Worm (Caenorhabditis elegans) whole organism, L3 larva: Measurements from ENCODE around the gene snrp-3.

Source experiments
- R02D3.7 ChIP-seq: fragments of 150-350 bp; optimal IDR thresholded peaks from 2 replicates; lab custom pipeline; 2014; ENCODE audit warnings: missing biosample characterization, missing genetic modification characterization
- ZK546.5 ChIP-seq: sonication (generic microtip); optimal IDR thresholded peaks from 2 replicates; lab custom pipeline; 2017; ENCODE audit warnings: missing biosample characterization, missing genetic modification characterization
- aly-2 ChIP-seq: fragments of 150-350 bp; optimal IDR thresholded peaks from 2 replicates; lab custom pipeline; 2014; ENCODE audit warnings: missing biosample characterization, missing genetic modification characterization
- ama-1 ChIP-seq: fragments of 150-350 bp; optimal IDR thresholded peaks from 2 replicates; lab custom pipeline; 2018
- ceh-16 ChIP-seq: sonication (generic microtip); optimal IDR thresholded peaks from 2 replicates; lab custom pipeline; 2017; ENCODE audit warnings: missing biosample characterization, missing genetic modification characterization
- ceh-28 ChIP-seq: fragments of 150-350 bp; optimal IDR thresholded peaks from 2 replicates; lab custom pipeline; 2014; ENCODE audit warnings: missing biosample characterization, missing genetic modification reagents, missing genetic modification characterization
- ceh-82 ChIP-seq: fragments of 150-350 bp; optimal IDR thresholded peaks from 2 replicates; lab custom pipeline; 2014; ENCODE audit warnings: missing biosample characterization, missing genetic modification characterization
- ceh-9 ChIP-seq: sonication (generic microtip); optimal IDR thresholded peaks from 2 replicates; lab custom pipeline; 2018; ENCODE audit warnings: missing biosample characterization, missing genetic modification characterization
- daf-12 ChIP-seq: fragments of 150-350 bp; optimal IDR thresholded peaks from 2 replicates; lab custom pipeline; 2014; ENCODE audit warnings: missing biosample characterization, missing genetic modification reagents, missing genetic modification characterization
- egl-27 ChIP-seq: sonication (generic microtip); optimal IDR thresholded peaks from 4 replicates; lab custom pipeline; 2017; ENCODE audit warnings: missing biosample characterization, missing genetic modification reagents, missing genetic modification characterization
- egl-5 ChIP-seq: fragments of 150-350 bp; optimal IDR thresholded peaks from 2 replicates; lab custom pipeline; 2017; ENCODE audit warnings: missing biosample characterization, missing genetic modification reagents, missing genetic modification characterization, inconsistent platforms
- elt-1 ChIP-seq: fragments of 150-350 bp; optimal IDR thresholded peaks from 2 replicates; lab custom pipeline; 2014; ENCODE audit warnings: missing biosample characterization, missing genetic modification characterization
- elt-2 ChIP-seq: sonication (generic microtip); optimal IDR thresholded peaks from 2 replicates; lab custom pipeline; 2016; ENCODE audit warnings: missing genetic modification reagents, mild to moderate bottlenecking, missing genetic modification characterization, missing compliant biosample characterization
- elt-3 ChIP-seq, 3 experiments: fragments of 150-350 bp in 1 of 3; sonication (generic microtip) in 2 of 3; optimal IDR thresholded peaks; 2 replicates in 2 of 3; 4 replicates in 1 of 3; lab custom pipeline; 2014 to 2017; ENCODE audit warnings: missing biosample characterization in 3 of 3, missing genetic modification characterization in 3 of 3
- eor-1 ChIP-seq, 2 experiments: fragments of 150-350 bp; optimal IDR thresholded peaks; 2 replicates each; lab custom pipeline; 2014 to 2018; ENCODE audit warnings: missing biosample characterization in 2 of 2, missing genetic modification characterization in 2 of 2
- fkh-10 ChIP-seq: sonication (generic microtip); optimal IDR thresholded peaks from 2 replicates; lab custom pipeline; 2017; ENCODE audit warnings: missing biosample characterization, missing genetic modification reagents, missing genetic modification characterization
- fkh-2 ChIP-seq: fragments of 150-350 bp; optimal IDR thresholded peaks from 2 replicates; lab custom pipeline; 2014; ENCODE audit warnings: missing biosample characterization, missing genetic modification reagents, missing genetic modification characterization
- fos-1 ChIP-seq: fragments of 150-350 bp; optimal IDR thresholded peaks from 2 replicates; lab custom pipeline; 2014; ENCODE audit warnings: missing biosample characterization, missing genetic modification characterization
- hmg-11 ChIP-seq: sonication (generic microtip); optimal IDR thresholded peaks from 2 replicates; lab custom pipeline; 2016; ENCODE audit warnings: missing genetic modification characterization, missing compliant biosample characterization
- jun-1 ChIP-seq: fragments of 150-350 bp; optimal IDR thresholded peaks from 2 replicates; lab custom pipeline; 2014; ENCODE audit warnings: missing biosample characterization, missing genetic modification reagents, missing genetic modification characterization
- lin-15B ChIP-seq: fragments of 150-350 bp; optimal IDR thresholded peaks from 2 replicates; lab custom pipeline; 2014; ENCODE audit warnings: missing biosample characterization, missing genetic modification characterization
- lin-39 ChIP-seq: fragments of 150-350 bp; optimal IDR thresholded peaks from 2 replicates; lab custom pipeline; 2018; ENCODE audit warnings: missing biosample characterization, missing genetic modification reagents, missing genetic modification characterization
- lsy-12 ChIP-seq: sonication (generic microtip); optimal IDR thresholded peaks from 2 replicates; lab custom pipeline; 2016; ENCODE audit warnings: mild to moderate bottlenecking, missing genetic modification characterization, missing compliant biosample characterization
- mdl-1 ChIP-seq: fragments of 150-350 bp; optimal IDR thresholded peaks from 2 replicates; lab custom pipeline; 2014; ENCODE audit warnings: missing biosample characterization, missing genetic modification characterization
- mml-1 ChIP-seq: fragments of 150-350 bp; sonication (generic microtip); optimal IDR thresholded peaks from 3 replicates; lab custom pipeline; 2014; ENCODE audit warnings: missing biosample characterization, missing genetic modification characterization
- nfya-1 ChIP-seq: sonication (generic microtip); optimal IDR thresholded peaks from 2 replicates; lab custom pipeline; 2017; ENCODE audit warnings: missing genetic modification characterization, mild to moderate bottlenecking, missing compliant biosample characterization, antibody characterized with exemption, moderate library complexity; ENCODE audit not compliant: insufficient read depth
- nhr-11 ChIP-seq: fragments of 150-350 bp; optimal IDR thresholded peaks from 2 replicates; lab custom pipeline; 2014; ENCODE audit warnings: missing biosample characterization, missing genetic modification characterization
- nhr-12 ChIP-seq: fragments of 150-350 bp; optimal IDR thresholded peaks from 2 replicates; lab custom pipeline; 2014; ENCODE audit warnings: missing biosample characterization, missing genetic modification characterization
- nhr-23 ChIP-seq: fragments of 150-350 bp; optimal IDR thresholded peaks from 2 replicates; lab custom pipeline; 2014; ENCODE audit warnings: missing biosample characterization, missing genetic modification reagents, missing genetic modification characterization
- nhr-237 ChIP-seq: fragments of 150-350 bp; optimal IDR thresholded peaks from 2 replicates; lab custom pipeline; 2014; ENCODE audit warnings: missing biosample characterization, missing genetic modification characterization
- nhr-25 ChIP-seq: sonication (generic microtip); optimal IDR thresholded peaks from 2 replicates; lab custom pipeline; 2017; ENCODE audit warnings: missing biosample characterization, missing genetic modification characterization
- nhr-28 ChIP-seq: fragments of 150-350 bp; optimal IDR thresholded peaks from 2 replicates; lab custom pipeline; 2014; ENCODE audit warnings: missing biosample characterization, missing genetic modification characterization
- nhr-43 ChIP-seq: sonication (generic microtip); optimal IDR thresholded peaks from 2 replicates; lab custom pipeline; 2016; ENCODE audit warnings: mild to moderate bottlenecking, missing genetic modification characterization, missing compliant biosample characterization; ENCODE audit not compliant: poor library complexity, severe bottlenecking
- nhr-67 ChIP-seq: fragments of 150-350 bp; optimal IDR thresholded peaks from 2 replicates; lab custom pipeline; 2014; ENCODE audit warnings: missing biosample characterization, missing genetic modification characterization
- nhr-76 ChIP-seq: fragments of 150-350 bp; sonication (generic microtip); optimal IDR thresholded peaks from 5 replicates; lab custom pipeline; 2014; ENCODE audit warnings: missing biosample characterization, missing genetic modification characterization
- nhr-77 ChIP-seq: fragments of 150-350 bp; optimal IDR thresholded peaks from 2 replicates; lab custom pipeline; 2014; ENCODE audit warnings: missing biosample characterization, missing genetic modification characterization
- pha-4 ChIP-seq: fragments of 150-350 bp; optimal IDR thresholded peaks from 2 replicates; lab custom pipeline; 2014; ENCODE audit warnings: missing biosample characterization, missing genetic modification reagents, missing genetic modification characterization
- pqm-1 ChIP-seq: fragments of 150-350 bp; optimal IDR thresholded peaks from 2 replicates; lab custom pipeline; 2017; ENCODE audit warnings: missing biosample characterization, missing genetic modification characterization, inconsistent platforms
- sea-2 ChIP-seq: fragments of 150-350 bp; sonication (generic microtip); optimal IDR thresholded peaks from 4 replicates; lab custom pipeline; 2014; ENCODE audit warnings: missing biosample characterization, missing genetic modification reagents, missing genetic modification characterization
- skn-1 ChIP-seq: fragments of 150-350 bp; optimal IDR thresholded peaks from 2 replicates; lab custom pipeline; 2014; ENCODE audit warnings: missing biosample characterization, missing genetic modification characterization
- snpc-4 ChIP-seq: fragments of 150-350 bp; optimal IDR thresholded peaks from 2 replicates; lab custom pipeline; 2014; ENCODE audit warnings: missing biosample characterization, missing genetic modification characterization
- tbx-2 ChIP-seq: sonication (generic microtip); optimal IDR thresholded peaks from 2 replicates; lab custom pipeline; 2016; ENCODE audit warnings: mild to moderate bottlenecking, missing genetic modification characterization, missing compliant biosample characterization
- unc-39 ChIP-seq: sonication (generic microtip); optimal IDR thresholded peaks from 4 replicates; lab custom pipeline; 2017; ENCODE audit warnings: missing biosample characterization, missing genetic modification characterization
- unc-62 ChIP-seq: fragments of 150-350 bp; sonication (generic microtip); optimal IDR thresholded peaks from 4 replicates; lab custom pipeline; 2014; ENCODE audit warnings: missing biosample characterization, missing genetic modification reagents, missing genetic modification characterization
- zag-1 ChIP-seq: fragments of 150-350 bp; optimal IDR thresholded peaks from 2 replicates; lab custom pipeline; 2014; ENCODE audit warnings: missing biosample characterization, missing genetic modification characterization
- ztf-11 ChIP-seq: fragments of 150-350 bp; optimal IDR thresholded peaks from 2 replicates; lab custom pipeline; 2014; ENCODE audit warnings: missing biosample characterization, missing genetic modification characterization
- ztf-4 ChIP-seq: fragments of 150-350 bp; optimal IDR thresholded peaks from 2 replicates; lab custom pipeline; 2014; ENCODE audit warnings: missing biosample characterization, missing genetic modification characterization

The snrp-3 gene

DNA sequence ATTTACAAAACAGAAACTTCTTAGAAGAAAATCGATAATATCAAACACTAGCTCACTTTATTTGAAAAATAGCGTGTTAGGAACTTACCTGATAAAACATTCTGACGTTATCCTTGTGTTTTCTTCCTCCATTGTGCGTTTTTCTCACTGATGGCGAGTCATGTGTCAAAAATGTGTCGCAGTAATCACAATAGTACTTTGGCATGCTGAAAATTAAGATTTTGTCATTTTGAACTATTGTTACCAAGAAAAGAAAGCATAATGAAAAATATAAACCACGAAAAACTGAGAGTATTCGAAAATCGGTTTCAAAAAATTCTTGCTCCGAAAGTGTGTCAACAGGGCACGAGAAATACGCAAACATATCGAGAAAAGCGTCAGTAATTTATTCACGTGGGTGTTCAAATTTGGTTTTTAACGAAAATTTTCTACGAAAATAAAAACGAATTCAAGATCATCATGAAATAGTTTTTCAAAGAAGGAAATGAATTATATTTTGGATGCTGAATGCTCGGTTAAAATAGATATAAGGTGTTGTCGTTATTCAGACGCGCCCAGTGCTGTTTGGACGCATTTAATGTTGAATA is at the start of gene snrp-3:
Gene snrp-3, minus strand, starts transcription at position 206 of the 587 bp plus-strand sequence.
- no peak for TF ChIP-seq fos-1 (tag; lab: Kevin White, UChicago)
- TF ChIP-seq daf-12 (tag; lab: Kevin White, UChicago), result no peak
- no peak for TF ChIP-seq eor-1 (tag; optimal IDR thresholded peaks at IDR 0.05; lab: Kevin White, UChicago)
- TF ChIP-seq nhr-12 (tag; lab: Kevin White, UChicago), result no peak
- no peak for TF ChIP-seq unc-39
- TF ChIP-seq lsy-12, result peak; percentile 64
- peak; percentile 49 for TF ChIP-seq tbx-2 (tag; lab: Kevin White, UChicago)
- TF ChIP-seq nhr-25 (tag; lab: Kevin White, UChicago), result peak; percentile 81
- peak; percentile 62 for TF ChIP-seq pqm-1
- TF ChIP-seq nhr-43 (tag; lab: Kevin White, UChicago), result peak; percentile 79
- TF ChIP-seq nhr-28 (tag; lab: Kevin White, UChicago), result no peak
- TF ChIP-seq ceh-16 (tag; lab: Kevin White, UChicago), result no peak
- no peak for TF ChIP-seq ztf-11 (tag; lab: Kevin White, UChicago)
- TF ChIP-seq ceh-28 (tag; lab: Kevin White, UChicago), result peak; percentile 78
- TF ChIP-seq nfya-1 (tag; lab: Kevin White, UChicago), result peak; percentile 84
- peak; percentile 76 for TF ChIP-seq R02D3.7
- TF ChIP-seq ceh-9 (tag; lab: Kevin White, UChicago), result no peak
- TF ChIP-seq unc-62 (GFP tag; lab: Kevin White, UChicago), result no peak
- TF ChIP-seq ZK546.5 (tag; lab: Kevin White, UChicago), result no peak
- TF ChIP-seq elt-3 (tag; optimal IDR thresholded peaks at IDR 0.05; lab: Kevin White, UChicago), result no peak
- TF ChIP-seq nhr-76 (tag; lab: Kevin White, UChicago), result no peak
- TF ChIP-seq lin-39 (tag; lab: Kevin White, UChicago), result peak; percentile 19
- peak; percentile 84 for TF ChIP-seq hmg-11 (tag; lab: Kevin White, UChicago)
- TF ChIP-seq sea-2 (GFP tag; lab: Kevin White, UChicago), result no peak
- no peak for TF ChIP-seq nhr-67 (tag; lab: Kevin White, UChicago)
- TF ChIP-seq ceh-82 (tag; lab: Kevin White, UChicago), result peak; percentile 23
- no peak for TF ChIP-seq mml-1 (tag; lab: Kevin White, UChicago)
- no peak for TF ChIP-seq aly-2
- TF ChIP-seq ama-1 (lab: Kevin White, UChicago), result peak; percentile 71
- TF ChIP-seq snpc-4 (tag; lab: Kevin White, UChicago), result peak; percentile 77
- TF ChIP-seq lin-15B (tag; lab: Kevin White, UChicago), result peak; percentile 89
- peak; percentile 38 for TF ChIP-seq nhr-11 (tag; lab: Kevin White, UChicago)
- TF ChIP-seq jun-1 (tag; lab: Kevin White, UChicago), result peak; percentile 76
- TF ChIP-seq mdl-1 (tag; lab: Kevin White, UChicago), result peak; percentile 8
- TF ChIP-seq nhr-237 (tag; lab: Kevin White, UChicago), result no peak
- TF ChIP-seq egl-5 (tag; lab: Kevin White, UChicago), result no peak
- TF ChIP-seq elt-2 (tag; lab: Kevin White, UChicago), result peak; percentile 42
- TF ChIP-seq nhr-77 (tag; lab: Kevin White, UChicago), result peak; percentile 39
- no peak for TF ChIP-seq fkh-10 (GFP tag; lab: Kevin White, UChicago)
- no peak for TF ChIP-seq ztf-4 (tag; lab: Kevin White, UChicago)
- TF ChIP-seq elt-1, result no peak
- TF ChIP-seq zag-1, result no peak
- TF ChIP-seq egl-27 (tag; lab: Kevin White, UChicago), result no peak
- TF ChIP-seq fkh-2, result no peak
- TF ChIP-seq skn-1 (tag; lab: Kevin White, UChicago), result peak; percentile 83
- peak; percentile 95 for TF ChIP-seq nhr-23 (tag; lab: Kevin White, UChicago)
- peak; percentile 92 for TF ChIP-seq pha-4
